Fruit fly (Drosophila melanogaster) whole organism, wandering third instar larva: Measurements from ENCODE around the gene Mal-B1.

Experiments used
- Abd-B ChIP-seq: fragments of >200 bp; optimal IDR thresholded peaks from 2 replicates; lab custom pipeline; 2017; ENCODE audit warnings: missing biosample characterization, missing genetic modification characterization
- CG32264 ChIP-seq: fragments of 200-800 bp; sonication (Bioruptor generic); optimal IDR thresholded peaks from 2 replicates; lab custom pipeline; 2016; ENCODE audit warnings: missing biosample characterization, missing genetic modification characterization
- CrebA ChIP-seq: fragments of 200-800 bp; sonication (Bioruptor generic); optimal IDR thresholded peaks from 2 replicates; lab custom pipeline; 2016; ENCODE audit warnings: missing biosample characterization, mild to moderate bottlenecking, missing genetic modification characterization, borderline replicate concordance
- Dfd ChIP-seq: fragments of >200 bp; optimal IDR thresholded peaks from 2 replicates; lab custom pipeline; 2017; ENCODE audit warnings: missing biosample characterization, missing genetic modification characterization
- GATAd ChIP-seq: sonication (Bioruptor generic); optimal IDR thresholded peaks from 2 replicates; lab custom pipeline; 2016; ENCODE audit warnings: missing biosample characterization, missing genetic modification characterization
- HLH106 ChIP-seq: fragments of 200-800 bp; optimal IDR thresholded peaks from 3 replicates; lab custom pipeline; 2019; ENCODE audit warnings: missing biosample characterization, mild to moderate bottlenecking, missing genetic modification characterization, moderate library complexity
- Hnf4 ChIP-seq: fragments of 200-800 bp; sonication (Bioruptor generic); optimal IDR thresholded peaks from 2 replicates; lab custom pipeline; 2016; ENCODE audit warnings: missing biosample characterization, mild to moderate bottlenecking, missing genetic modification characterization
- Hr78 ChIP-seq: fragments of >200 bp; optimal IDR thresholded peaks from 2 replicates; lab custom pipeline; 2017; ENCODE audit warnings: missing biosample characterization, missing genetic modification characterization
- Hr83 ChIP-seq: fragments of 200-300 bp; sonication (Bioruptor generic); optimal IDR thresholded peaks from 2 replicates; lab custom pipeline; 2016; ENCODE audit warnings: missing biosample characterization, mild to moderate bottlenecking, missing genetic modification characterization, moderate library complexity; ENCODE audit not compliant: poor library complexity, severe bottlenecking
- Jra ChIP-seq: sonication (Bioruptor generic); optimal IDR thresholded peaks from 2 replicates; lab custom pipeline; 2016; ENCODE audit warnings: missing biosample characterization, missing genetic modification characterization
- Mio ChIP-seq: sonication (Bioruptor generic); optimal IDR thresholded peaks from 2 replicates; lab custom pipeline; 2016; ENCODE audit warnings: missing biosample characterization, missing genetic modification characterization
- Myc ChIP-seq: fragments of >200 bp; optimal IDR thresholded peaks from 2 replicates; lab custom pipeline; 2017
- OdsH ChIP-seq: fragments of 200-800 bp; sonication (Bioruptor generic); optimal IDR thresholded peaks from 2 replicates; lab custom pipeline; 2016; ENCODE audit warnings: missing biosample characterization, mild to moderate bottlenecking, missing genetic modification characterization
- Rel ChIP-seq, 2 experiments: fragments of 200-800 bp; sonication (Bioruptor generic) in 1 of 2; optimal IDR thresholded peaks; 2 replicates in 1 of 2; 3 replicates in 1 of 2; lab custom pipeline; 2016 to 2019; ENCODE audit warnings: mild to moderate bottlenecking in 2 of 2, missing biosample characterization in 2 of 2, missing genetic modification characterization in 2 of 2, moderate library complexity in 1 of 2
- Sp1 ChIP-seq: fragments of 200-800 bp; sonication (Bioruptor generic); optimal IDR thresholded peaks from 3 replicates; lab custom pipeline; 2019; ENCODE audit warnings: missing biosample characterization, mild to moderate bottlenecking, missing genetic modification characterization, moderate library complexity
- Vsx2 ChIP-seq: fragments of 200-300, 225-300 bp; sonication (Bioruptor generic); optimal IDR thresholded peaks from 2 replicates; lab custom pipeline; 2018; ENCODE audit warnings: missing biosample characterization, missing genetic modification characterization; ENCODE audit not compliant: partially characterized antibody
- br ChIP-seq: fragments of 200-800 bp; sonication (Bioruptor generic); optimal IDR thresholded peaks from 2 replicates; lab custom pipeline; 2016; ENCODE audit warnings: missing biosample characterization, missing genetic modification characterization
- brk ChIP-seq: fragments of 200-800 bp; sonication (Bioruptor generic); optimal IDR thresholded peaks from 2 replicates; lab custom pipeline; 2016; ENCODE audit warnings: missing biosample characterization, mild to moderate bottlenecking, missing genetic modification characterization
- dl ChIP-seq, 2 experiments: fragments of 175-275, 200-275 bp in 1 of 2; fragments of 200-275 bp in 1 of 2; sonication (Bioruptor generic); optimal IDR thresholded peaks; lab custom pipeline; 2018; ENCODE audit warnings: mild to moderate bottlenecking in 2 of 2, missing biosample characterization in 2 of 2, missing genetic modification characterization in 2 of 2, moderate library complexity in 2 of 2; ENCODE audit not compliant: partially characterized antibody in 2 of 2, insufficient read depth in 1 of 2
- dmrt93B ChIP-seq: fragments of 200-800 bp; sonication (Bioruptor generic); optimal IDR thresholded peaks from 2 replicates; lab custom pipeline; 2018; ENCODE audit warnings: missing biosample characterization, mild to moderate bottlenecking, missing genetic modification characterization
- dsf ChIP-seq: sonication (Bioruptor generic); optimal IDR thresholded peaks from 2 replicates; lab custom pipeline; 2016; ENCODE audit warnings: missing biosample characterization, missing genetic modification characterization, borderline replicate concordance
- ey ChIP-seq: fragments of 200-800 bp; sonication (Bioruptor generic); optimal IDR thresholded peaks from 2 replicates; lab custom pipeline; 2016; ENCODE audit warnings: missing biosample characterization, missing genetic modification characterization
- foxo ChIP-seq, 2 experiments: fragments of 200-800 bp; sonication (Bioruptor generic); optimal IDR thresholded peaks; 2 replicates in 1 of 2; 3 replicates in 1 of 2; lab custom pipeline; 2016 to 2017; ENCODE audit warnings: missing biosample characterization in 2 of 2, missing genetic modification characterization in 2 of 2
- fru ChIP-seq: fragments of 200-800 bp; sonication (Bioruptor generic); optimal IDR thresholded peaks from 3 replicates; lab custom pipeline; 2016; ENCODE audit warnings: missing biosample characterization, mild to moderate bottlenecking, missing genetic modification characterization
- h ChIP-seq: fragments of 200-800 bp; sonication (Bioruptor generic); optimal IDR thresholded peaks from 3 replicates; lab custom pipeline; 2016; ENCODE audit warnings: missing biosample characterization, mild to moderate bottlenecking, missing genetic modification characterization
- jim ChIP-seq: fragments of 175-275, 200-325 bp; sonication (Bioruptor generic); optimal IDR thresholded peaks from 2 replicates; lab custom pipeline; 2016; ENCODE audit warnings: missing biosample characterization, mild to moderate bottlenecking, missing genetic modification characterization
- lola ChIP-seq: fragments of >200 bp; optimal IDR thresholded peaks from 2 replicates; lab custom pipeline; 2017; ENCODE audit warnings: missing biosample characterization, missing genetic modification characterization
- pan ChIP-seq: fragments of >200 bp; optimal IDR thresholded peaks from 2 replicates; lab custom pipeline; 2017
- psq ChIP-seq: fragments of 200-800 bp; sonication (Bioruptor generic); optimal IDR thresholded peaks from 3 replicates; lab custom pipeline; 2017; ENCODE audit warnings: missing biosample characterization, mild to moderate bottlenecking, missing genetic modification characterization, moderate library complexity
- rgr ChIP-seq: fragments of 200-800 bp; sonication (Bioruptor generic); optimal IDR thresholded peaks from 3 replicates; lab custom pipeline; 2016; ENCODE audit warnings: missing biosample characterization, mild to moderate bottlenecking, missing genetic modification characterization
- tai ChIP-seq: sonication (Bioruptor generic); optimal IDR thresholded peaks from 2 replicates; lab custom pipeline; 2016; ENCODE audit warnings: missing biosample characterization, missing genetic modification characterization
- usp ChIP-seq: fragments of >200 bp; optimal IDR thresholded peaks from 2 replicates; lab custom pipeline; 2017; ENCODE audit warnings: missing biosample characterization, missing genetic modification characterization
- woc ChIP-seq: sonication (Bioruptor generic); optimal IDR thresholded peaks from 2 replicates; lab custom pipeline; 2016; ENCODE audit warnings: missing biosample characterization, mild to moderate bottlenecking, missing genetic modification characterization

Mal-B1 gene

dm6 chr2L:11849658-11850057 lies 2.6 kb downstream of the Mal-B1 start, which contains the start of gene Mal-B2:
TSS of gene Mal-B2 (plus strand) at chr2L:11849958.
- TF ChIP-seq Mio (GFP tag; lab: Kevin White, UChicago): no peak
- no peak for TF ChIP-seq rgr
- no peak for TF ChIP-seq Sp1
- TF ChIP-seq HLH106 (tag; lab: Kevin White, UChicago): no peak
- TF ChIP-seq fru: no peak
- no peak for TF ChIP-seq Rel (GFP tag; optimal IDR thresholded peaks at IDR 0.05; lab: Kevin White, UChicago)
- no peak for TF ChIP-seq Rel (tag; optimal IDR thresholded peaks at IDR 0.05; lab: Kevin White, UChicago)
- TF ChIP-seq brk: no peak
- no peak for TF ChIP-seq h (GFP tag; lab: Kevin White, UChicago)
- TF ChIP-seq CrebA (GFP tag; lab: Kevin White, UChicago): no peak
- TF ChIP-seq br (GFP tag; lab: Kevin White, UChicago): no peak
- TF ChIP-seq pan (lab: Kevin White, UChicago): no peak
- no peak for TF ChIP-seq tai (GFP tag; lab: Kevin White, UChicago)
- no peak for TF ChIP-seq psq (GFP tag; lab: Kevin White, UChicago)
- TF ChIP-seq GATAd (GFP tag; lab: Kevin White, UChicago): no peak
- no peak for TF ChIP-seq Jra (GFP tag; lab: Kevin White, UChicago)
- TF ChIP-seq, all 38 proteins: peak for 0

- TF ChIP-seq lola: no peak
- no peak for TF ChIP-seq Dfd (GFP tag; lab: Kevin White, UChicago)
- TF ChIP-seq Hnf4 (GFP tag; lab: Kevin White, UChicago): no peak
- no peak for TF ChIP-seq OdsH (GFP tag; lab: Kevin White, UChicago)
- no peak for TF ChIP-seq pan (lab: Kevin White, UChicago)
- TF ChIP-seq jim (GFP tag; lab: Kevin White, UChicago): no peak
- no peak for TF ChIP-seq GATAd (GFP tag; lab: Kevin White, UChicago)
Observed at dm6 chr2L:11853130-11853529, 6.1 kb downstream of the Mal-B1 start, which contains the start of gene CG42751. TSS of gene CG42751 (plus strand) at chr2L:11853430.

- TF ChIP-seq Sp1: peak; percentile 44
- no peak for TF ChIP-seq Myc (lab: Kevin White, UChicago)
- TF ChIP-seq br (GFP tag; lab: Kevin White, UChicago): peak; percentile 15
- TF ChIP-seq pan (lab: Kevin White, UChicago): no peak
- peak; percentile 58 for TF ChIP-seq Vsx2 (GFP tag; lab: Kevin White, UChicago)
- TF ChIP-seq HLH106 (tag; lab: Kevin White, UChicago): peak; percentile 47
- peak; percentile 54 for TF ChIP-seq h (GFP tag; lab: Kevin White, UChicago)
- no peak for TF ChIP-seq tai (GFP tag; lab: Kevin White, UChicago)
- no peak for TF ChIP-seq GATAd (GFP tag; lab: Kevin White, UChicago)
- peak; percentile 1 for TF ChIP-seq psq (GFP tag; lab: Kevin White, UChicago)
- TF ChIP-seq dmrt93B (GFP tag; lab: Kevin White, UChicago): peak; percentile 25
- peak; percentile 56 for TF ChIP-seq ey
- TF ChIP-seq rgr: peak; percentile 6
- peak; percentile 52 for TF ChIP-seq woc (GFP tag; lab: Kevin White, UChicago)
- no peak for TF ChIP-seq usp (GFP tag; lab: Kevin White, UChicago)
- TF ChIP-seq dl (GFP tag; optimal IDR thresholded peaks at IDR 0.05; lab: Kevin White, UChicago; ENCODE audit: insufficient read depth in 1 of 2, partially characterized antibody in 2 of 2): no peak
- no peak for TF ChIP-seq Hr78
- peak in 1 of 2 experiments; percentile 36 for TF ChIP-seq foxo (GFP tag; optimal IDR thresholded peaks at IDR 0.05; lab: Kevin White, UChicago)
- TF ChIP-seq fru: peak; percentile 47
Observed at dm6 chr2L:11870867-11871452, 23.9 kb downstream of the Mal-B1 start.

- TF ChIP-seq Vsx2 (GFP tag; lab: Kevin White, UChicago) (no peak), CG32264 (no peak), fru (no peak), psq (GFP tag; lab: Kevin White, UChicago) (no peak), dsf (GFP tag; lab: Kevin White, UChicago) (no peak), Hr83 (GFP tag; lab: Kevin White, UChicago) (no peak), lola (no peak), pan (lab: Kevin White, UChicago) (no peak), OdsH (GFP tag; lab: Kevin White, UChicago) (no peak), Sp1 (no peak), jim (GFP tag; lab: Kevin White, UChicago) (no peak), brk (no peak), usp (GFP tag; lab: Kevin White, UChicago) (no peak), GATAd (GFP tag; lab: Kevin White, UChicago) (no peak), HLH106 (tag; lab: Kevin White, UChicago) (no peak), Abd-B (GFP tag; lab: Kevin White, UChicago) (no peak), Hr78 (no peak)
Observed at dm6 chr2L:11874232-11874765, 27.3 kb downstream of the Mal-B1 start.
